Worm (Caenorhabditis elegans) whole organism, L4/young adult: ENCODE measurements around the gene aagr-4.

Experiments used
- W03F9.2 ChIP-seq: fragments of 150-350 bp; optimal IDR thresholded peaks from 2 replicates; lab custom pipeline; 2014; ENCODE audit warnings: missing biosample characterization, missing genetic modification characterization
- dao-5 ChIP-seq: sonication (generic microtip); optimal IDR thresholded peaks from 2 replicates; lab custom pipeline; 2016; ENCODE audit warnings: missing genotype, missing genetic modification characterization, moderate library complexity, missing compliant biosample characterization
- him-1 ChIP-seq: sonication (generic microtip); optimal IDR thresholded peaks from 2 replicates; lab custom pipeline; 2016; ENCODE audit warnings: missing genotype, missing genetic modification reagents, missing genetic modification characterization, missing compliant biosample characterization

ce11 chrX:460351-460750 is at the start of gene aagr-4:
- TF ChIP-seq W03F9.2 (tag; lab: Kevin White, UChicago) (no peak), dao-5 (tag; lab: Kevin White, UChicago) (no peak), him-1 (tag; lab: Kevin White, UChicago) (no peak)
